Fruit fly (Drosophila melanogaster) whole organism, embryonic: ENCODE measurements around the gene Wwox.
A peak's percentile ranks its signal among the peaks of the same experiment; 100 is the strongest.

Source experiments
- Abd-B ChIP-seq: fragments of 200-800 bp; sonication (Bioruptor generic); optimal IDR thresholded peaks from 2 replicates; lab custom pipeline; 2018; ENCODE audit warnings: missing biosample characterization, mild to moderate bottlenecking, missing genetic modification characterization, moderate library complexity
- Atf6 ChIP-seq: fragments of 200-800 bp; sonication (Bioruptor generic); IDR thresholded peaks from 2 replicates; pipeline ENCODE4 v1.3.6; 2022; ENCODE audit warnings: missing biosample characterization, missing genetic modification characterization
- CG10267 ChIP-seq: fragments of 200-800 bp; sonication (Bioruptor generic); optimal IDR thresholded peaks from 2 replicates; lab custom pipeline; 2018; ENCODE audit warnings: missing biosample characterization, mild to moderate bottlenecking, missing genetic modification characterization, moderate library complexity
- CG10979 ChIP-seq: fragments of 200-800 bp; sonication (Bioruptor generic); optimal IDR thresholded peaks from 2 replicates; lab custom pipeline; 2018; ENCODE audit warnings: missing biosample characterization, mild to moderate bottlenecking, missing genetic modification characterization, moderate library complexity
- CG11085 ChIP-seq: fragments of 200-800 bp; sonication (Bioruptor generic); IDR thresholded peaks from 2 replicates; pipeline ENCODE4 v1.3.6; 2022; ENCODE audit warnings: missing biosample characterization, missing genetic modification characterization
- CG12155 ChIP-seq: fragments of 200-800 bp; sonication (Bioruptor generic); optimal IDR thresholded peaks from 3 replicates; lab custom pipeline; 2016; ENCODE audit warnings: missing biosample characterization, missing genetic modification characterization
- CG13296 ChIP-seq: fragments of 200-800 bp; sonication (Bioruptor generic); optimal IDR thresholded peaks from 3 replicates; lab custom pipeline; 2018; ENCODE audit warnings: missing biosample characterization, mild to moderate bottlenecking, missing genetic modification characterization
- CG15601 ChIP-seq: fragments of 200-800 bp; sonication (Bioruptor generic); optimal IDR thresholded peaks from 3 replicates; lab custom pipeline; 2019; ENCODE audit warnings: missing biosample characterization, mild to moderate bottlenecking, missing genetic modification characterization, moderate library complexity
- CG17359 ChIP-seq: fragments of 200-800 bp; sonication (Bioruptor generic); optimal IDR thresholded peaks from 3 replicates; lab custom pipeline; 2018; ENCODE audit warnings: missing biosample characterization, mild to moderate bottlenecking, missing genetic modification characterization, moderate library complexity
- CG17912 ChIP-seq: fragments of 200-800 bp; sonication (Bioruptor generic); optimal IDR thresholded peaks from 2 replicates; lab custom pipeline; 2018; ENCODE audit warnings: missing biosample characterization, mild to moderate bottlenecking, missing genetic modification characterization
- CG2120 ChIP-seq: fragments of 200-800 bp; sonication (Bioruptor generic); optimal IDR thresholded peaks from 3 replicates; lab custom pipeline; 2016; ENCODE audit warnings: missing biosample characterization, missing genetic modification characterization
- CG2678 ChIP-seq: fragments of 200-800 bp; sonication (Bioruptor generic); optimal IDR thresholded peaks from 3 replicates; lab custom pipeline; 2019; ENCODE audit warnings: missing biosample characterization, mild to moderate bottlenecking, missing genetic modification characterization, moderate library complexity
- CG3726 ChIP-seq: fragments of 200-800 bp; sonication (Bioruptor generic); IDR thresholded peaks from 3 replicates; pipeline ENCODE4, ENCODE4 v1.3.6; 2022; ENCODE audit warnings: missing biosample characterization, missing genetic modification characterization
- CG43689 ChIP-seq: fragments of 200-800 bp; sonication (Bioruptor generic); IDR thresholded peaks from 2 replicates; pipeline ENCODE4 v1.3.6; 2022; ENCODE audit warnings: missing biosample characterization, missing genetic modification characterization
- CG6654 ChIP-seq: fragments of 200-800 bp; sonication (Bioruptor generic); optimal IDR thresholded peaks from 2 replicates; lab custom pipeline; 2017; ENCODE audit warnings: missing biosample characterization, mild to moderate bottlenecking, missing genetic modification characterization
- CG6813 ChIP-seq: fragments of 200-800 bp; sonication (Bioruptor generic); optimal IDR thresholded peaks from 2 replicates; lab custom pipeline; 2017; ENCODE audit warnings: missing biosample characterization, missing genetic modification characterization, mild to moderate bottlenecking, moderate library complexity, missing genetic modification reagents
- CG8478 ChIP-seq: fragments of >200 bp; optimal IDR thresholded peaks from 2 replicates; lab custom pipeline; 2018
- CoRest ChIP-seq: fragments of 200-800 bp; sonication (Bioruptor generic); optimal IDR thresholded peaks from 3 replicates; lab custom pipeline; 2018; ENCODE audit warnings: missing biosample characterization, mild to moderate bottlenecking, missing genetic modification characterization, moderate library complexity
- Dref ChIP-seq: fragments of 200-800 bp; sonication (Bioruptor generic); IDR thresholded peaks from 2 replicates; pipeline ENCODE4 v1.3.6; 2022; ENCODE audit warnings: missing biosample characterization, missing genetic modification characterization
- Eip74EF ChIP-seq, 2 experiments: fragments of 200-800 bp in 1 of 2; fragments of >200 bp in 1 of 2; sonication (Bioruptor generic) in 1 of 2; optimal IDR thresholded peaks; 2 replicates each; lab custom pipeline; 2017 to 2019; ENCODE audit warnings: missing biosample characterization in 2 of 2, missing genetic modification characterization in 2 of 2, mild to moderate bottlenecking in 1 of 2, moderate library complexity in 1 of 2
- Fer1 ChIP-seq: fragments of 200-800 bp; sonication (Bioruptor generic); optimal IDR thresholded peaks from 2 replicates; lab custom pipeline; 2017; ENCODE audit warnings: missing biosample characterization, mild to moderate bottlenecking, missing genetic modification characterization
- H2.0 ChIP-seq: fragments of 200-800 bp; sonication (Bioruptor generic); IDR thresholded peaks from 2 replicates; pipeline ENCODE4 v1.3.6; 2022; ENCODE audit warnings: missing biosample characterization, missing genetic modification characterization
- Hmr ChIP-seq: fragments of 200-800 bp; sonication (Bioruptor generic); optimal IDR thresholded peaks from 3 replicates; lab custom pipeline; 2017; ENCODE audit warnings: mild to moderate bottlenecking, missing biosample characterization, missing genetic modification reagents, missing genetic modification characterization
- Jarid2 ChIP-seq: fragments of 200-800 bp; sonication (Bioruptor generic); optimal IDR thresholded peaks from 3 replicates; lab custom pipeline; 2017; ENCODE audit warnings: mild to moderate bottlenecking, missing biosample characterization, missing genetic modification reagents, missing genetic modification characterization
- Lpt ChIP-seq: fragments of >200 bp; optimal IDR thresholded peaks from 2 replicates; lab custom pipeline; 2018; ENCODE audit warnings: missing biosample characterization, missing genetic modification characterization
- MBD-R2 ChIP-seq: fragments of 200-800 bp; sonication (Bioruptor generic); IDR thresholded peaks from 2 replicates; pipeline ENCODE4 v1.3.6; 2022; ENCODE audit warnings: missing biosample characterization, missing genetic modification characterization
- Poxn ChIP-seq: fragments of 200-800 bp; sonication (Bioruptor generic); IDR thresholded peaks from 2 replicates; pipeline ENCODE4 v1.3.6; 2022; ENCODE audit warnings: missing biosample characterization, missing genetic modification characterization
- Ravus ChIP-seq: fragments of 200-800 bp; sonication (Bioruptor generic); IDR thresholded peaks from 2 replicates; pipeline ENCODE4 v1.3.6; 2022; ENCODE audit warnings: missing biosample characterization, missing genetic modification characterization
- Usf ChIP-seq: fragments of 200-800 bp; sonication (Bioruptor generic); optimal IDR thresholded peaks from 2 replicates; lab custom pipeline; 2017; ENCODE audit warnings: missing genotype, missing biosample characterization, missing genetic modification characterization
- amos ChIP-seq: fragments of 200-800 bp; sonication (Bioruptor generic); IDR thresholded peaks from 2 replicates; pipeline ENCODE4 v1.3.6; 2022; ENCODE audit warnings: missing biosample characterization, missing genetic modification characterization; ENCODE audit not compliant: partially characterized antibody
- ato ChIP-seq: fragments of 200-800 bp; sonication (Bioruptor generic); IDR thresholded peaks from 2 replicates; pipeline ENCODE4 v1.3.6; 2022; ENCODE audit warnings: missing biosample characterization, missing genetic modification characterization; ENCODE audit not compliant: partially characterized antibody
- bcd ChIP-seq: fragments of 200-800 bp; sonication (Bioruptor generic); optimal IDR thresholded peaks from 2 replicates; lab custom pipeline; 2017; ENCODE audit warnings: missing biosample characterization, mild to moderate bottlenecking, missing genetic modification characterization
- chif ChIP-seq, 2 experiments: fragments of 200-800 bp; sonication (Bioruptor generic); optimal IDR thresholded peaks; 3 replicates each; lab custom pipeline; 2016; ENCODE audit warnings: missing biosample characterization in 2 of 2, missing genetic modification characterization in 2 of 2
- corto ChIP-seq: fragments of 200-800 bp; sonication (Bioruptor generic); optimal IDR thresholded peaks from 2 replicates; lab custom pipeline; 2016; ENCODE audit warnings: missing biosample characterization, mild to moderate bottlenecking, missing genetic modification characterization, moderate library complexity
- danr ChIP-seq: fragments of 200-800 bp; sonication (Bioruptor generic); IDR thresholded peaks from 2 replicates; pipeline ENCODE4 v1.3.6; 2022; ENCODE audit warnings: missing biosample characterization, missing genetic modification characterization
- eve ChIP-seq, 2 experiments: fragments of >200 bp; optimal IDR thresholded peaks; 2 replicates each; lab custom pipeline; 2017; ENCODE audit warnings: missing biosample characterization in 2 of 2, missing genetic modification characterization in 2 of 2
- exex ChIP-seq: fragments of 200-800 bp; sonication (Bioruptor generic); optimal IDR thresholded peaks from 4 replicates; lab custom pipeline; 2018; ENCODE audit warnings: missing biosample characterization, mild to moderate bottlenecking, missing genetic modification characterization, moderate library complexity
- fd102C ChIP-seq: fragments of 200-800 bp; sonication (Bioruptor generic); optimal IDR thresholded peaks from 2 replicates; lab custom pipeline; 2018; ENCODE audit warnings: missing biosample characterization, mild to moderate bottlenecking, missing genetic modification characterization, moderate library complexity
- fru ChIP-seq: fragments of >200 bp; optimal IDR thresholded peaks from 2 replicates; lab custom pipeline; 2017
- klu ChIP-seq: fragments of 200-800 bp; sonication (Bioruptor generic); IDR thresholded peaks from 2 replicates; pipeline ENCODE4 v1.3.6; 2022; ENCODE audit warnings: missing biosample characterization, missing genetic modification characterization
- nau ChIP-seq: fragments of 200-800 bp; sonication (Bioruptor generic); optimal IDR thresholded peaks from 3 replicates; lab custom pipeline; 2017; ENCODE audit warnings: missing biosample characterization, mild to moderate bottlenecking, missing genetic modification characterization, missing genetic modification reagents
- pnt ChIP-seq: fragments of 200-800 bp; sonication (Bioruptor generic); optimal IDR thresholded peaks from 3 replicates; lab custom pipeline; 2016; ENCODE audit warnings: missing biosample characterization, missing genetic modification characterization
- row ChIP-seq: fragments of 200-800 bp; sonication (Bioruptor generic); IDR thresholded peaks from 3 replicates; pipeline ENCODE4 v1.3.6; 2022; ENCODE audit warnings: missing biosample characterization, missing genetic modification characterization
- salm ChIP-seq: fragments of 200-800 bp; sonication (Bioruptor generic); optimal IDR thresholded peaks from 2 replicates; lab custom pipeline; 2018; ENCODE audit warnings: missing biosample characterization, mild to moderate bottlenecking, missing genetic modification characterization
- slou ChIP-seq: fragments of 200-800 bp; sonication (Bioruptor generic); optimal IDR thresholded peaks from 3 replicates; lab custom pipeline; 2016; ENCODE audit warnings: missing biosample characterization, missing genetic modification characterization
- sna ChIP-seq: fragments of 200-800 bp; sonication (Bioruptor generic); IDR thresholded peaks from 2 replicates; pipeline ENCODE4 v1.3.6; 2022; ENCODE audit warnings: missing biosample characterization, missing genetic modification characterization; ENCODE audit not compliant: partially characterized antibody
- stwl ChIP-seq: fragments of 200-800 bp; sonication (Bioruptor generic); optimal IDR thresholded peaks from 3 replicates; lab custom pipeline; 2018; ENCODE audit warnings: missing biosample characterization, mild to moderate bottlenecking, missing genetic modification characterization, moderate library complexity
- tup ChIP-seq: fragments of 200-800 bp; sonication (Bioruptor generic); optimal IDR thresholded peaks from 2 replicates; lab custom pipeline; 2016; ENCODE audit warnings: missing biosample characterization, mild to moderate bottlenecking, missing genetic modification characterization, moderate library complexity

The Wwox gene

dm6 chr2L:8001694-8002627, 2.1 kb downstream of the Wwox start (continued):
- TF ChIP-seq CoRest (tag; lab: Kevin White, UChicago) (peak; percentile 93), CG10267 (tag; lab: Kevin White, UChicago) (peak; percentile 83), CG6813 (GFP tag; lab: Kevin White, UChicago) (peak; percentile 73), CG13296 (GFP tag; lab: Kevin White, UChicago) (peak; percentile 93), row (GFP tag; lab: Robert Waterston, UW) (peak; percentile 88), sna (GFP tag; lab: Robert Waterston, UW) (no peak), CG2678 (peak; percentile 95), Jarid2 (GFP tag; lab: Kevin White, UChicago) (peak; percentile 71), stwl (tag; lab: Kevin White, UChicago) (no peak), Hmr (peak; percentile 89), CG43689 (GFP tag; lab: Robert Waterston, UW) (no peak), Poxn (GFP tag; lab: Robert Waterston, UW) (peak; percentile 61; the same call in 1 of the 2 replicates), CG11085 (GFP tag; lab: Robert Waterston, UW) (peak; percentile 52), CG12155 (GFP tag; lab: Kevin White, UChicago) (peak; percentile 71), corto (GFP tag; lab: Kevin White, UChicago) (peak; percentile 40), CG8478 (lab: Kevin White, UChicago) (no peak), CG15601 (tag; lab: Kevin White, UChicago) (peak; percentile 65), CG2120 (GFP tag; lab: Kevin White, UChicago) (peak; percentile 89), tup (peak; percentile 10), slou (GFP tag; lab: Kevin White, UChicago) (peak; percentile 76), exex (peak; percentile 46), salm (tag; lab: Kevin White, UChicago) (peak; percentile 67), bcd (GFP tag; lab: Kevin White, UChicago) (peak; percentile 86), ato (no peak), CG3726 (peak; percentile 68; the same call in 1 of the 3 replicates), CG10979 (tag; lab: Kevin White, UChicago) (peak; percentile 88), pnt (peak; percentile 68), Usf (GFP tag; lab: Kevin White, UChicago) (peak; percentile 57), Eip74EF (GFP tag; optimal IDR thresholded peaks at IDR 0.05; lab: Kevin White, UChicago) (peak in 1 of 2 experiments; percentile 90), Lpt (GFP tag; lab: Kevin White, UChicago) (no peak), Ravus (GFP tag; lab: Robert Waterston, UW) (peak; percentile 65), Atf6 (GFP tag; lab: Robert Waterston, UW) (peak; percentile 88), Fer1 (peak; percentile 89), eve (GFP tag; optimal IDR thresholded peaks at IDR 0.05; lab: Kevin White, UChicago) (peak in 1 of 2 experiments; percentile 94), CG17359 (tag; lab: Kevin White, UChicago) (peak; percentile 78), fru (no peak), klu (GFP tag; lab: Robert Waterston, UW) (peak; percentile 79), amos (no peak), danr (peak; percentile 82), H2.0 (GFP tag; lab: Robert Waterston, UW) (peak; percentile 68), fd102C (GFP tag; lab: Kevin White, UChicago) (peak; percentile 65), Dref (no peak), nau (GFP tag; lab: Kevin White, UChicago) (peak; percentile 89), Abd-B (GFP tag; lab: Kevin White, UChicago) (peak; percentile 90), CG6654 (GFP tag; lab: Kevin White, UChicago) (peak; percentile 68), CG17912 (GFP tag; lab: Kevin White, UChicago) (no peak), chif (GFP tag; optimal IDR thresholded peaks at IDR 0.05; lab: Kevin White, UChicago) (peak; percentile 83 to 84), MBD-R2 (peak; percentile 40; the same call in 1 of the 2 replicates)
